Worm (Caenorhabditis elegans) whole organism, mixed stage, embryonic: ENCODE measurements around the gene F44F4.10.

Source experiments
- lin-32 ChIP-seq: fragments of 200-800 bp; sonication (Bioruptor generic); optimal IDR thresholded peaks from 2 replicates; lab custom pipeline; 2018; ENCODE audit warnings: mild to moderate bottlenecking, missing genetic modification characterization, missing compliant biosample characterization
- unc-120 ChIP-seq: sonication (generic microtip); optimal IDR thresholded peaks from 2 replicates; lab custom pipeline; 2017; ENCODE audit warnings: missing genetic modification characterization, missing compliant biosample characterization; ENCODE audit not compliant: poor library complexity, severe bottlenecking
- unc-62 ChIP-seq: fragments of 150-350 bp; optimal IDR thresholded peaks from 2 replicates; lab custom pipeline; 2014; ENCODE audit warnings: missing biosample characterization, missing genetic modification reagents, missing genetic modification characterization

F44F4.10 gene

ce11 chrII:10867219-10867618 is 49.9 kb downstream of the F44F4.10 start:
- TF ChIP-seq lin-32 (GFP tag; lab: Kevin White, UChicago) (no peak), unc-120 (tag; lab: Kevin White, UChicago) (peak; percentile 43), unc-62 (peak; percentile 13)
